Worm (Caenorhabditis elegans) whole organism, L1 larva: ENCODE data around the gene C53C11.2.
"Not testable (repeated sequence)": the region's sequence is repeated elsewhere in the genome, so short reads cannot be mapped to it uniquely, and the experiment has no call there.

Source experiments
- C16A3.4 ChIP-seq: fragments of 150-350 bp; optimal IDR thresholded peaks from 2 replicates; lab custom pipeline; 2014; ENCODE audit warnings: missing biosample characterization, missing genetic modification characterization
- Y116A8C.19 ChIP-seq: sonication (generic microtip); optimal IDR thresholded peaks from 2 replicates; lab custom pipeline; 2016; ENCODE audit warnings: missing compliant biosample characterization, missing genetic modification characterization, borderline replicate concordance
- aly-2 ChIP-seq: fragments of 150-350 bp; optimal IDR thresholded peaks from 2 replicates; lab custom pipeline; 2014; ENCODE audit warnings: missing biosample characterization, missing genetic modification characterization
- ama-1 ChIP-seq: fragments of 150-350 bp; optimal IDR thresholded peaks from 2 replicates; lab custom pipeline; 2014
- ceh-63 ChIP-seq: fragments of 200-800 bp; sonication (Bioruptor generic); optimal IDR thresholded peaks from 2 replicates; lab custom pipeline; 2018; ENCODE audit warnings: mild to moderate bottlenecking, missing genetic modification characterization, missing compliant biosample characterization
- ceh-82 ChIP-seq, 3 experiments: fragments of 150-350 bp in 1 of 3; sonication (generic microtip) in 2 of 3; optimal IDR thresholded peaks; 2 replicates each; lab custom pipeline; 2014 to 2017; ENCODE audit warnings: missing biosample characterization in 3 of 3, missing genetic modification characterization in 3 of 3
- ceh-90 ChIP-seq: sonication (generic microtip); optimal IDR thresholded peaks from 2 replicates; lab custom pipeline; 2016; ENCODE audit warnings: missing genetic modification characterization, missing compliant biosample characterization
- ces-1 ChIP-seq: fragments of 150-350 bp; optimal IDR thresholded peaks from 2 replicates; lab custom pipeline; 2014; ENCODE audit warnings: missing biosample characterization, missing genetic modification reagents, missing genetic modification characterization
- dpl-1 ChIP-seq, 3 experiments: fragments of 150-350 bp in 2 of 3; sonication (generic microtip) in 1 of 3; optimal IDR thresholded peaks; 2 replicates each; lab custom pipeline; 2014 to 2017; ENCODE audit warnings: missing biosample characterization in 3 of 3, missing genetic modification characterization in 3 of 3, missing genetic modification reagents in 3 of 3
- efl-1 ChIP-seq, 4 experiments: fragments of 150-350 bp; optimal IDR thresholded peaks in 3 of 4; peaks in 1 of 4; 1 replicate in 1 of 4; 2 replicates in 3 of 4; lab custom pipeline; 2014; ENCODE audit warnings: missing biosample characterization in 2 of 4, missing genetic modification characterization in 2 of 4, missing genetic modification reagents in 2 of 4
- elt-3 ChIP-seq, 6 experiments: fragments of 150-350 bp in 1 of 6; sonication (generic microtip); optimal IDR thresholded peaks; 2 replicates each; lab custom pipeline; 2017 to 2018; ENCODE audit warnings: missing biosample characterization in 6 of 6, missing genetic modification characterization in 6 of 6, inconsistent platforms in 1 of 6
- fkh-10 ChIP-seq: sonication (generic microtip); optimal IDR thresholded peaks from 2 replicates; lab custom pipeline; 2017; ENCODE audit warnings: missing biosample characterization, missing genetic modification reagents, missing genetic modification characterization
- fkh-4 ChIP-seq: sonication (generic microtip); optimal IDR thresholded peaks from 2 replicates; lab custom pipeline; 2016; ENCODE audit warnings: missing compliant biosample characterization, missing genetic modification characterization, borderline replicate concordance
- fkh-8 ChIP-seq: sonication (generic microtip); optimal IDR thresholded peaks from 2 replicates; lab custom pipeline; 2016; ENCODE audit warnings: mild to moderate bottlenecking, missing genetic modification characterization, missing compliant biosample characterization
- fos-1 ChIP-seq: fragments of 150-350 bp; optimal IDR thresholded peaks from 2 replicates; lab custom pipeline; 2014; ENCODE audit warnings: missing biosample characterization, missing genetic modification characterization
- grh-1 ChIP-seq: fragments of 200-800 bp; sonication (Bioruptor generic); IDR thresholded peaks from 2 replicates; pipeline ENCODE4 v1.3.6; 2022; ENCODE audit warnings: missing genetic modification reagents, missing genetic modification characterization, missing compliant biosample characterization
- hpl-2 ChIP-seq: fragments of 150-350 bp; optimal IDR thresholded peaks from 2 replicates; lab custom pipeline; 2014; ENCODE audit warnings: missing biosample characterization, missing genetic modification reagents, missing genetic modification characterization
- jun-1 ChIP-seq: fragments of 150-350 bp; optimal IDR thresholded peaks from 2 replicates; lab custom pipeline; 2014; ENCODE audit warnings: missing biosample characterization, missing genetic modification reagents, missing genetic modification characterization
- lin-13 ChIP-seq: fragments of 150-350 bp; optimal IDR thresholded peaks from 2 replicates; lab custom pipeline; 2014; ENCODE audit warnings: missing biosample characterization, missing genetic modification reagents, missing genetic modification characterization
- lin-14 ChIP-seq: fragments of 200-800 bp; sonication (Bioruptor generic); optimal IDR thresholded peaks from 2 replicates; lab custom pipeline; 2018; ENCODE audit warnings: mild to moderate bottlenecking, missing genetic modification characterization, moderate library complexity, missing compliant biosample characterization
- lin-35 ChIP-seq, 2 experiments: fragments of 150-350 bp; optimal IDR thresholded peaks; 2 replicates each; lab custom pipeline; 2014; ENCODE audit warnings: missing biosample characterization in 2 of 2, missing genetic modification characterization in 2 of 2, missing genetic modification reagents in 2 of 2
- lin-39 ChIP-seq: fragments of 150-350 bp; optimal IDR thresholded peaks from 2 replicates; lab custom pipeline; 2014; ENCODE audit warnings: missing biosample characterization, missing genetic modification reagents, missing genetic modification characterization
- lsy-2 ChIP-seq, 2 experiments: fragments of 150-350 bp; optimal IDR thresholded peaks; 2 replicates each; lab custom pipeline; 2014; ENCODE audit warnings: missing biosample characterization in 2 of 2, missing genetic modification characterization in 2 of 2
- mdl-1 ChIP-seq, 2 experiments: fragments of 150-350 bp; optimal IDR thresholded peaks; 2 replicates each; lab custom pipeline; 2014 to 2017; ENCODE audit warnings: missing biosample characterization in 2 of 2, missing genetic modification characterization in 2 of 2, inconsistent platforms in 1 of 2
- mef-2 ChIP-seq: fragments of 150-350 bp; optimal IDR thresholded peaks from 2 replicates; lab custom pipeline; 2014; ENCODE audit warnings: missing biosample characterization, missing genetic modification characterization
- mep-1 ChIP-seq: fragments of 150-350 bp; optimal IDR thresholded peaks from 2 replicates; lab custom pipeline; 2014; ENCODE audit warnings: missing biosample characterization, missing genetic modification characterization
- nhr-20 ChIP-seq: sonication (generic microtip); optimal IDR thresholded peaks from 2 replicates; lab custom pipeline; 2016; ENCODE audit warnings: mild to moderate bottlenecking, missing genetic modification characterization, missing compliant biosample characterization
- nhr-47 ChIP-seq: sonication (generic microtip); optimal IDR thresholded peaks from 2 replicates; lab custom pipeline; 2016; ENCODE audit warnings: mild to moderate bottlenecking, missing genetic modification characterization, moderate library complexity, missing compliant biosample characterization
- nhr-71 ChIP-seq: sonication (generic microtip); optimal IDR thresholded peaks from 2 replicates; lab custom pipeline; 2016; ENCODE audit warnings: mild to moderate bottlenecking, missing genetic modification characterization, moderate library complexity, missing compliant biosample characterization
- nhr-85 ChIP-seq: sonication (generic microtip); peaks from one replicate; lab custom pipeline; 2016; ENCODE audit warnings: missing genetic modification characterization, inconsistent platforms, missing compliant biosample characterization
- pax-3 ChIP-seq: fragments of 200-800 bp; sonication (Bioruptor generic); optimal IDR thresholded peaks from 2 replicates; lab custom pipeline; 2018; ENCODE audit warnings: mild to moderate bottlenecking, missing genetic modification characterization, moderate library complexity, missing compliant biosample characterization
- rnt-1 ChIP-seq: sonication (generic microtip); optimal IDR thresholded peaks from 2 replicates; lab custom pipeline; 2016; ENCODE audit warnings: mild to moderate bottlenecking, missing genetic modification characterization, moderate library complexity, missing compliant biosample characterization
- skn-1 ChIP-seq: fragments of 150-350 bp; optimal IDR thresholded peaks from 2 replicates; lab custom pipeline; 2014; ENCODE audit warnings: missing biosample characterization, missing genetic modification characterization
- sox-4 ChIP-seq: sonication (generic microtip); optimal IDR thresholded peaks from 2 replicates; lab custom pipeline; 2016; ENCODE audit warnings: missing genetic modification characterization, missing compliant biosample characterization
- swsn-7 ChIP-seq: sonication (generic microtip); optimal IDR thresholded peaks from 2 replicates; lab custom pipeline; 2016; ENCODE audit warnings: missing genetic modification characterization, missing compliant biosample characterization
- unc-130 ChIP-seq: fragments of 150-350 bp; optimal IDR thresholded peaks from 2 replicates; lab custom pipeline; 2017; ENCODE audit warnings: missing biosample characterization, missing genetic modification characterization, inconsistent platforms
- unc-30 ChIP-seq: sonication (generic microtip); optimal IDR thresholded peaks from 2 replicates; lab custom pipeline; 2017; ENCODE audit warnings: missing biosample characterization, missing genetic modification characterization
- unc-62 ChIP-seq: fragments of 150-350 bp; optimal IDR thresholded peaks from 2 replicates; lab custom pipeline; 2014; ENCODE audit warnings: missing biosample characterization, missing genetic modification reagents, missing genetic modification characterization
- unc-86 ChIP-seq: sonication (generic microtip); optimal IDR thresholded peaks from 2 replicates; lab custom pipeline; 2016; ENCODE audit warnings: missing genetic modification characterization, missing compliant biosample characterization
- xbp-1 ChIP-seq: sonication (generic microtip); optimal IDR thresholded peaks from 2 replicates; lab custom pipeline; 2016; ENCODE audit warnings: missing genetic modification characterization, missing compliant biosample characterization
- ztf-11 ChIP-seq, 2 experiments: sonication (generic microtip); optimal IDR thresholded peaks; 2 replicates each; lab custom pipeline; 2016 to 2017; ENCODE audit warnings: missing genetic modification characterization in 2 of 2, missing biosample characterization in 1 of 2, missing compliant biosample characterization in 1 of 2
- ztf-4 ChIP-seq: fragments of 150-350 bp; optimal IDR thresholded peaks from 2 replicates; lab custom pipeline; 2014; ENCODE audit warnings: missing biosample characterization, missing genetic modification characterization

C53C11.2 gene

DNA sequence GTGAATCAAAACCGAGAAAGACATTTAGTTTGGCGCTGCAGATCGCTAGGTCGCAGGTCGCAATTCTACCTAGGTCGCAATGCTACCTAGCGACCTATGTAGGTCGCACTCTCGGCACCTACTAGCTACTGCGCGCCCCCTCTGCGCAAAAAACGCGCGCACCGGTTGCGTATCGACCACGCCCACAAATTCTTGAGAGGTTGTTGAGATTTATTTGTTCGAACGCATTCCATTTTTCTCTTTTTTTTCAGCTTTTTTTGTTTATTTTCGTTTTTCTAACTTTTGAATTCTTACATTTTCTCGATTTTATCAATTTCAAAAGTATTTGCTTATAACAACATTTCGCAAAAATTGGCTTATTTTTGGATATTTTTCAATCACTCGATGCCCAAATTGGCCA, 34.5 kb upstream of the C53C11.2 start, which contains the start of gene C33E10.10:
Gene C33E10.10 (minus strand): TSS at position 101 of the 400 bp plus-strand sequence.
- no peak for TF ChIP-seq ceh-63 (GFP tag; lab: Kevin White, UChicago)
- no peak for TF ChIP-seq ztf-4 (tag; lab: Kevin White, UChicago)
- no peak for TF ChIP-seq lsy-2 (tag; optimal IDR thresholded peaks at IDR 0.05; lab: Kevin White, UChicago)
- TF ChIP-seq mep-1 (tag; lab: Kevin White, UChicago): no peak
- TF ChIP-seq C16A3.4 (tag; lab: Kevin White, UChicago): no peak
- TF ChIP-seq lin-14 (GFP tag; lab: Kevin White, UChicago): no peak
- TF ChIP-seq ztf-11 (tag; optimal IDR thresholded peaks at IDR 0.05; lab: Kevin White, UChicago): no peak
- no peak for TF ChIP-seq lin-13 (GFP tag; lab: Kevin White, UChicago)

DNA sequence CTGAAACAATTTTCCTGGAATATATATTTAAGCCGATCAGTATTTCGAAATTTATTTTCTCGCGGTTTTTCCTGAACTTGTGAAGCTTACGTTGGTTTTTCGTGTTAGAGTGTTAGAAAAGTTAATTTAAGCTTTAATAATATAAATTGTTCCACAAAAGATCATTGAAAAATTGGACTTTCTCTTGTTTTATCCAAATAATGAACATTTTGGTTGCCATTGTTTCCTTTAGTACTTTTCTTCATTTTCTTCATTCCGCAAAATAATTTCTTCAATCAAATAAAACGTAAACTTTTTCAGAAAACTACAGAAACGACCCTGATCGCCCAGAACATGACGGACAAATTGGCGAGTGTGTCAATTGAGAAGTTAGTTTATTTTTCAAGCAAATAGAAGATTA, 34.0 kb upstream of the C53C11.2 start, which contains the start of gene fbxa-120:
Gene fbxa-120 (plus strand): TSS at position 301 of the 400 bp plus-strand sequence.
- TF ChIP-seq mef-2 (tag; lab: Kevin White, UChicago) (no peak), ama-1 (no peak), skn-1 (tag; lab: Kevin White, UChicago) (no peak), aly-2 (tag; lab: Kevin White, UChicago) (no peak), nhr-47 (tag; lab: Kevin White, UChicago) (no peak), elt-3 (tag; optimal IDR thresholded peaks at IDR 0.05; lab: Kevin White, UChicago) (no peak), ztf-11 (tag; optimal IDR thresholded peaks at IDR 0.05; lab: Kevin White, UChicago) (no peak), ceh-82 (tag; optimal IDR thresholded peaks at IDR 0.05; lab: Kevin White, UChicago) (no peak), xbp-1 (no peak)

DNA sequence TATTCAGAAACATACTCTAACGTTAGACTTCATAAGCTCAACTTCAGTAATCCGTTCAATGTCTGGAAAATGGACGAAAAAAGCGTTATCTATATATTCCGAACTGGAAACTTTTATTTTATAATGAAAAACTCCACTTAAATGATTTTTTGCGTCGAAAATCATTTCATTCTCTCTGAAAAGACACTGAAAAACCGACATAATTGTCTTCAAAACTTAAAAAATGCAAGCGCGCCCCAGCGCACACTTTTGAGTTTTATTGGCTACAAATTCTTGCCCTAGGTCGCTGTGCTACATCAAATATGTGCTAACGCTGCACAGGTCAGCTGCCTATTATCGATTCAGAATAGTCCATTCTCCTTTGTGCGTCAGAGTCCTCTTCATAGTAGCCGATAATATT, 31.5 kb upstream of the C53C11.2 start, which contains the start of gene C33E10.1:
Gene C33E10.1 (plus strand): TSS at position 301 of the 400 bp plus-strand sequence.
- not testable (repeated sequence) for TF ChIP-seq hpl-2; nhr-71 (tag; lab: Kevin White, UChicago); lin-35 (GFP tag; optimal IDR thresholded peaks at IDR 0.05; lab: Kevin White, UChicago)

DNA sequence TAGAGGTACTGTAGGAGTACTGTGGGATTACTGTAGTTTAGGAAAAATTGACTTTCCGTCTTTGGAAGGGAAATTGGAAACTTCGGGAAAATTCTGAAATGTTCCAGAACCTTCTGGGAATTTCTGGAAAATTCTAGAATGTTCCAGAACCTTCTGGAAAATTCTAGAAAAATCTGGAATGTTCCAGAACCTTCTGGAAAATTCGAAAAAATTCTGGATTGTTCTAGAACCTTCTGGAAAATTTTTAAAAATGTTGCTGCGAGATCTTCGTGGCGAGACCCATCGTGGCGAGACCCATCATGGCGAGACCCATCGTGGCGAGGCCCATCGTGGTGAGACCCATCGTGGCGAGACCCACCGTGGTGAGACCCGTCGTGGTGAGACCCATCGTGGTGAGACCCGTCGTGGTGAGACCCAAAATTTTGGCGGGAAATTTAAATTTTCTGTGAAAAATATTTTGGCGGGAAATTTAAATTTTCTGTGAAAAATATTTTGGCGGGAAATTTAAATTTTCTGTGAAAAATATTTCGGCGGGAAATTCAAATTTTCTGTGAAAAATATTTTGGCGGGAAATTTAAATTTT, 25.6 kb upstream of the C53C11.2 start, which contains the start of gene C53C11.4:
Gene C53C11.4 (plus strand): TSS at position 179 of the 583 bp plus-strand sequence.
- TF ChIP-seq unc-30 (tag; lab: Kevin White, UChicago); unc-130 (tag; lab: Kevin White, UChicago); dpl-1 (GFP tag; optimal IDR thresholded peaks at IDR 0.05; lab: Kevin White, UChicago): not testable (repeated sequence)

DNA sequence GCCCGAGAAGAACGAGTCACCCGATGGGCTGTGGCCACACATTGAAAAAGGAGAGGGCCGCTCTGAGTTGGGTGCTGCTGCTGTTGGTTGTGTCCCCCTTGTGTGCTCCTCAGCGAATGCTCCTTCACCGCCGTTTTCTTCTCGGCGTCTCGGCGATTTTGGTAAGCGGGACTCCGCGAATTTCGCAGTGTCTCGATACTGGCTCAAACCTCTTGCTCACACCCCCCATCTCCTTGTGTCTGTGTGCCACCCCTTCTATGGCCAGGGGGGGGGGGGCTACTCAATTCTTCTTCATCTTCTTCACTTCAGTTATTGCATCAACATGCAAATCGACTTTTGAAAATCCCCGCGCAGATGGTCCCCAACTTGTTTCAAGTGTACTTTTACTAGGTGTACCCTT, 21.5 kb upstream of the C53C11.2 start:
- TF ChIP-seq nhr-20 (tag; lab: Kevin White, UChicago) (no peak), mdl-1 (tag; optimal IDR thresholded peaks at IDR 0.05; lab: Kevin White, UChicago) (no peak), Y116A8C.19 (tag; lab: Kevin White, UChicago) (no peak), fkh-4 (tag; lab: Kevin White, UChicago) (no peak), skn-1 (tag; lab: Kevin White, UChicago) (no peak), efl-1 (optimal IDR thresholded peaks at IDR 0.05; lab: Kevin White, UChicago) (no peak), efl-1 (GFP tag; optimal IDR thresholded peaks at IDR 0.05 in 1 of 2; lab: Kevin White, UChicago) (peak in 1 of 2 experiments; percentile 40), sox-4 (no peak), unc-62 (GFP tag; lab: Kevin White, UChicago) (no peak), grh-1 (GFP tag; lab: Robert Waterston, UW) (no peak), ceh-90 (no peak), aly-2 (tag; lab: Kevin White, UChicago) (no peak), mef-2 (tag; lab: Kevin White, UChicago) (no peak), nhr-47 (tag; lab: Kevin White, UChicago) (peak; percentile 34), unc-86 (tag; lab: Kevin White, UChicago) (peak; percentile 26), rnt-1 (tag; lab: Kevin White, UChicago) (no peak), nhr-85 (peak; percentile 25), pax-3 (tag; lab: Kevin White, UChicago) (no peak), ztf-11 (tag; optimal IDR thresholded peaks at IDR 0.05; lab: Kevin White, UChicago) (no peak), fkh-10 (GFP tag; lab: Kevin White, UChicago) (peak; percentile 19), mep-1 (tag; lab: Kevin White, UChicago) (no peak), lin-39 (tag; lab: Kevin White, UChicago) (no peak), fos-1 (tag; lab: Kevin White, UChicago) (no peak), swsn-7 (peak; percentile 26), ces-1 (no peak), fkh-8 (tag; lab: Kevin White, UChicago) (peak; percentile 49), jun-1 (tag; lab: Kevin White, UChicago) (no peak), ama-1 (no peak)
